Worm (Caenorhabditis elegans): ENCODE measurements around the gene C39E9.7.
A peak's percentile ranks its signal among the peaks of the same experiment; 100 is the strongest.

Gene C39E9.7

ce11 chrIV:13093677-13094076 lies 17.2 kb upstream of the C39E9.7 start, which contains the start of the genes prcc-1 and C39E9.12 (continued):
- TF ChIP-seq snpc-1.1 (tag; optimal IDR thresholded peaks at IDR 0.05; ENCODE audit: insufficient read depth) (peak; percentile 58), sea-2 (GFP tag; IDR thresholded peaks at IDR 0.05) (no peak), unc-62 (GFP tag; optimal IDR thresholded peaks at IDR 0.05) (no peak), K11D2.4 (GFP tag; IDR thresholded peaks at IDR 0.05) (no peak), attf-6 (GFP tag; IDR thresholded peaks at IDR 0.05) (no peak), F49E8.2 (tag; optimal IDR thresholded peaks at IDR 0.05; ENCODE audit: insufficient read depth) (peak; percentile 9), tbp1 (GFP tag; optimal IDR thresholded peaks at IDR 0.05) (peak; percentile 47), fkh-3 (tag; optimal IDR thresholded peaks at IDR 0.05) (no peak), madf-8 (GFP tag; conservative IDR thresholded peaks at IDR 0.05) (peak; percentile 84), let-607 (tag; optimal IDR thresholded peaks at IDR 0.05) (no peak), lin-26 (GFP tag; IDR thresholded peaks at IDR 0.05) (no peak)

ce11 chrIV:13090967-13091366 lies 14.4 kb upstream of the C39E9.7 start, which contains the start of gene col-132:
Gene col-132 (minus strand): TSS chrIV:13091067.
- TF ChIP-seq ceh-79 (tag; optimal IDR thresholded peaks at IDR 0.05) (no peak), ztf-18 (tag; optimal IDR thresholded peaks at IDR 0.05) (no peak), him-1 (tag; optimal IDR thresholded peaks at IDR 0.05) (no peak), mcd-1 (GFP tag; IDR thresholded peaks at IDR 0.05) (no peak), ztf-25 (GFP tag; IDR thresholded peaks at IDR 0.05) (no peak), ets-4 (GFP tag; optimal IDR thresholded peaks at IDR 0.05) (no peak), K12H6.12 (tag; optimal IDR thresholded peaks at IDR 0.05) (no peak), madf-3 (GFP tag; IDR thresholded peaks at IDR 0.05) (no peak), hmg-20 (GFP tag; IDR thresholded peaks at IDR 0.05) (no peak), hrde-1 (tag; optimal IDR thresholded peaks at IDR 0.05; ENCODE audit: borderline replicate concordance) (no peak), T07F8.4 (tag; optimal IDR thresholded peaks at IDR 0.05) (no peak), xnd-1 (tag; optimal IDR thresholded peaks at IDR 0.05) (no peak)

ce11 chrIV:13089671-13090242 lies 13.2 kb upstream of the C39E9.7 start:
- TF ChIP-seq B0035.1 (tag; optimal IDR thresholded peaks at IDR 0.05) (no peak), T07F8.4 (tag; optimal IDR thresholded peaks at IDR 0.05) (no peak), zfh-2 (GFP tag; conservative IDR thresholded peaks at IDR 0.05) (peak; percentile 92; the same call in 1 of the 2 replicates), snpc-1.3 (tag; optimal IDR thresholded peaks at IDR 0.05; ENCODE audit: insufficient read depth) (no peak), cebp-2 (GFP tag; IDR thresholded peaks at IDR 0.05) (0 out of 2 replicates have a peak, but pooled peaks have one; percentile 18), hmg-20 (GFP tag; IDR thresholded peaks at IDR 0.05) (0 out of 2 replicates have a peak, but pooled peaks have one; percentile 8), egrh-3 (GFP tag; IDR thresholded peaks at IDR 0.05) (peak; percentile 85), pbrm-1 (GFP tag; IDR thresholded peaks at IDR 0.05) (0 out of 2 replicates have a peak, but pooled peaks have one; percentile 19)

- no peak for TF ChIP-seq lin-26 (GFP tag; IDR thresholded peaks at IDR 0.05)
- TF ChIP-seq nfya-2 (GFP tag; IDR thresholded peaks at IDR 0.05), result no peak
- TF ChIP-seq hmg-20 (GFP tag; IDR thresholded peaks at IDR 0.05), result no peak
- TF ChIP-seq F23B12.7 (tag; optimal IDR thresholded peaks at IDR 0.05; ENCODE audit: insufficient read depth), result no peak
- TF ChIP-seq snpc-3.4 (tag; optimal IDR thresholded peaks at IDR 0.05), result no peak
- TF ChIP-seq ceh-27 (GFP tag; optimal IDR thresholded peaks at IDR 0.05), result no peak
- TF ChIP-seq dpff-1 (tag; optimal IDR thresholded peaks at IDR 0.05), result no peak
- no peak for TF ChIP-seq attf-5 (GFP tag; optimal IDR thresholded peaks at IDR 0.05)
- TF ChIP-seq xnd-1 (tag; optimal IDR thresholded peaks at IDR 0.05), result no peak
- no peak for TF ChIP-seq sptf-2 (GFP tag; optimal IDR thresholded peaks at IDR 0.05)
- TF ChIP-seq F39B2.1 (GFP tag; IDR thresholded peaks at IDR 0.05), result no peak
- TF ChIP-seq ztf-28 (GFP tag; IDR thresholded peaks at IDR 0.05), result no peak
- no peak for TF ChIP-seq attf-6 (GFP tag; IDR thresholded peaks at IDR 0.05)
- TF ChIP-seq B0035.1 (tag; optimal IDR thresholded peaks at IDR 0.05), result no peak
- TF ChIP-seq atf-7 (tag; optimal IDR thresholded peaks at IDR 0.05), result no peak
- no peak for TF ChIP-seq mes-4 (tag; optimal IDR thresholded peaks at IDR 0.05)
- TF ChIP-seq nhr-179 (tag; optimal IDR thresholded peaks at IDR 0.05), result no peak
- TF ChIP-seq C17E4.6 (GFP tag; IDR thresholded peaks at IDR 0.05), result no peak
- TF ChIP-seq F10E7.11 (tag; optimal IDR thresholded peaks at IDR 0.05), result no peak
Observed at ce11 chrIV:13086705-13087104, 10.2 kb upstream of the C39E9.7 start, which contains the start of gene spin-2. Gene spin-2 (plus strand): TSS chrIV:13087005.
